Fruit fly (Drosophila melanogaster) whole organism: Measurements from ENCODE around the gene opm.

Experiments used
- CG8478 ChIP-seq: fragments of >200 bp; optimal IDR thresholded peaks from 2 replicates; lab custom pipeline; 2018; ENCODE audit warnings: inconsistent platforms
- Dll ChIP-seq: fragments of >200 bp; optimal IDR thresholded peaks from 2 replicates; lab custom pipeline; 2017
- pan ChIP-seq: fragments of >200 bp; optimal IDR thresholded peaks from 2 replicates; lab custom pipeline; 2017
- psq ChIP-seq: fragments of >200 bp; optimal IDR thresholded peaks from 2 replicates; lab custom pipeline; 2017
- usp ChIP-seq: fragments of >200 bp; optimal IDR thresholded peaks from 2 replicates; lab custom pipeline; 2017; ENCODE audit warnings: missing biosample characterization, missing genetic modification characterization, mixed read lengths

DNA sequence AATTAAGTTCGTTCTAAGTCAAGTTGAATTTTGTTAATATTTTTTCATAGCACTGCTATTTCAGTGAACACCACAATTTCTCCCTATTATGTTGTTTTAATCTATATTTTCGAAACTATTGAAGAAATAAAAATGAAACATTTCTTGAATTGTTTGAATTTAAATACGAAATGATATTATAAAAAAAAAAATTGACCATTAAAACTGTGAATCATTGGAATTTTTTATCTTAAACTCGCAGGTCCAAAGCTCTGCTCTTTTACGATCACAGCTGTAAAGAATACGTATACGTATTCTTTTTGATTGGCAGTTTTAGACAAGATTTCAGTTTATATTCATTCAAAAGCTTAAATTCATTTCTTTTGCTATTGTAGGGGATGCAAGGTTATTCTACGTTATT lies 42.8 kb downstream of the opm start:
- TF ChIP-seq CG8478 (lab: Kevin White, UChicago), result no peak
- no peak for TF ChIP-seq Dll (lab: Kevin White, UChicago)
- no peak for TF ChIP-seq psq (lab: Kevin White, UChicago)
- no peak for TF ChIP-seq pan (lab: Kevin White, UChicago)
- no peak for TF ChIP-seq usp
